Worm (Caenorhabditis elegans) whole organism, late embryonic: ENCODE measurements around the gene R11F4.2.

Experiments used
- ama-1 ChIP-seq: fragments of 150-350 bp; optimal IDR thresholded peaks from 2 replicates; lab custom pipeline; 2014
- ceh-34 ChIP-seq: sonication (generic microtip); optimal IDR thresholded peaks from 2 replicates; lab custom pipeline; 2016; ENCODE audit warnings: mild to moderate bottlenecking, missing genetic modification characterization, missing compliant biosample characterization
- hlh-13 ChIP-seq: fragments of 200-800 bp; sonication (Bioruptor generic); optimal IDR thresholded peaks from 2 replicates; lab custom pipeline; 2018; ENCODE audit warnings: mild to moderate bottlenecking, missing genetic modification characterization, missing compliant biosample characterization
- hlh-15 ChIP-seq: sonication (generic microtip); optimal IDR thresholded peaks from 2 replicates; lab custom pipeline; 2016; ENCODE audit warnings: missing genetic modification characterization, missing compliant biosample characterization
- lin-11 ChIP-seq: fragments of 200-800 bp; sonication (Bioruptor generic); optimal IDR thresholded peaks from 2 replicates; lab custom pipeline; 2018; ENCODE audit warnings: mild to moderate bottlenecking, missing genetic modification characterization, missing compliant biosample characterization
- nhr-11 ChIP-seq: fragments of 150-350 bp; optimal IDR thresholded peaks from 2 replicates; lab custom pipeline; 2014; ENCODE audit warnings: missing biosample characterization, missing genetic modification characterization
- pat-9 ChIP-seq: fragments of 200-800 bp; sonication (Bioruptor generic); optimal IDR thresholded peaks from 2 replicates; lab custom pipeline; 2018; ENCODE audit warnings: mild to moderate bottlenecking, missing genetic modification characterization, moderate library complexity, missing compliant biosample characterization
- pha-4 ChIP-seq: fragments of 150-350 bp; optimal IDR thresholded peaks from 2 replicates; lab custom pipeline; 2018; ENCODE audit warnings: missing biosample characterization, missing genetic modification reagents, missing genetic modification characterization
- ttx-3 ChIP-seq: sonication (generic microtip); optimal IDR thresholded peaks from 2 replicates; lab custom pipeline; 2016; ENCODE audit warnings: missing genetic modification reagents, missing genetic modification characterization, missing compliant biosample characterization

DNA sequence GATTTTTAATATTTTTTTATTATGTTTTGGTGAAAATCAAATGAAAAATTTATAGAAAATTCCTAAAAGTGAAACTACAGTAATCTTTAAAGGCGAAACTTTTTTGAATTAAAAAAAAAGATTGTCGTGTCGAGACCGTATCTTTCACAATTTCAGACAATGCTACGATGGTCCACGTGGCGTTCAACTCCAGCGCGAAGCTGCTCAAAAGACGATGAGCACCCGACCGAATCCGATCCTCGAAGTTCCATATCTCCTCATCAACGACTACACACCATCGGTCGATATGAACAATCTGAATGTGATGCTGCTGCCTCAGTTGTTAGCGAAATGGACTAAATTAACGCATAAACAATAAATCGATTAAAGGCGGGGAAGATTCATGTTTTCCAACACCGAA is 40.2 kb upstream of the R11F4.2 start:
- TF ChIP-seq nhr-11 = no peak
- TF ChIP-seq hlh-15 (tag; lab: Kevin White, UChicago) = no peak
- TF ChIP-seq pat-9 = no peak
- TF ChIP-seq ceh-34 = no peak
- no peak for TF ChIP-seq pha-4
- TF ChIP-seq hlh-13 (GFP tag; lab: Kevin White, UChicago) = no peak
- TF ChIP-seq lin-11 (tag; lab: Kevin White, UChicago) = no peak
- TF ChIP-seq ttx-3 = no peak
- no peak for TF ChIP-seq ama-1 (lab: Kevin White, UChicago)
